Fruit fly (Drosophila melanogaster): ENCODE measurements around the gene CG18547.

CG18547 gene

DNA sequence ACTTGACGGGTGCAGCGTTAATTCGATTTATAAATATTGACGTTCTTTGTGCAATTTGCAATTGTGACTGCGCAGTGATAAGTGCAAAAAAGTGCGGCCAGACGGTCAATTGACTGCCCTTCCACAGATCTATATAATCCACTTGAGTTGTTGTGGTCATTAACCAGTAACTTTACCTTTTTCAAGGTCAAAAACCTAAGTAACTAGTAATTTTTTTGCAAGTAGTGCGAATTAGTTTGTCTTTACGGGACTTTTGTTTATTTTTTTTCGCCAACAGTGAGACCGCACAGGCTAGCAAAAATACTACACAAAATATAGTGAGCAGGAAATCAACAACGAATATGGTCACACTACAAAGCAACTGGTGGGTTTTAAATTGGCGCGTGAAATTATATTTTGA is 5.6 kb downstream of the CG18547 start, which contains the start of gene Tango9 (continued):
- TF ChIP-seq D19B (GFP tag; optimal IDR thresholded peaks at IDR 0.05) (no peak), CG13894 (tag; optimal IDR thresholded peaks at IDR 0.05) (no peak), shn (GFP tag; optimal IDR thresholded peaks at IDR 0.05) (no peak), vnd (GFP tag; IDR thresholded peaks at IDR 0.05; ENCODE audit: partially characterized antibody) (no peak), sc (optimal IDR thresholded peaks at IDR 0.05) (no peak), sc (GFP tag; optimal IDR thresholded peaks at IDR 0.05) (no peak), NfI (GFP tag; optimal IDR thresholded peaks at IDR 0.05) (no peak), p53 (GFP tag; optimal IDR thresholded peaks at IDR 0.05) (peak; percentile 9), ato (GFP tag; IDR thresholded peaks at IDR 0.05; ENCODE audit: partially characterized antibody) (no peak), exex (tag; optimal IDR thresholded peaks at IDR 0.05) (no peak), btn (GFP tag; optimal IDR thresholded peaks at IDR 0.05) (no peak), lbe (GFP tag; optimal IDR thresholded peaks at IDR 0.05) (no peak), Lim3 (GFP tag; IDR thresholded peaks at IDR 0.05) (no peak), en (GFP tag; optimal IDR thresholded peaks at IDR 0.05) (no peak), nau (GFP tag; optimal IDR thresholded peaks at IDR 0.05) (no peak), esg (GFP tag; conservative IDR thresholded peaks at IDR 0.05) (no peak), cwo (GFP tag; optimal IDR thresholded peaks at IDR 0.05) (no peak), CG7556 (GFP tag; optimal IDR thresholded peaks at IDR 0.05) (no peak), CG1529 (GFP tag; optimal IDR thresholded peaks at IDR 0.05) (no peak), sna (GFP tag; IDR thresholded peaks at IDR 0.05; ENCODE audit: partially characterized antibody) (no peak), bsh (GFP tag; optimal IDR thresholded peaks at IDR 0.05) (no peak), CG11696 (GFP tag; IDR thresholded peaks at IDR 0.05) (no peak), CG3065 (GFP tag; optimal IDR thresholded peaks at IDR 0.05) (no peak), CG14710 (tag; optimal IDR thresholded peaks at IDR 0.05) (peak; percentile 59), crol (GFP tag; IDR thresholded peaks at IDR 0.05) (no peak), CG11456 (GFP tag; IDR thresholded peaks at IDR 0.05) (no peak), da (GFP tag; optimal IDR thresholded peaks at IDR 0.05) (no peak), CG11247 (GFP tag; IDR thresholded peaks at IDR 0.05) (no peak), CG12219 (GFP tag; optimal IDR thresholded peaks at IDR 0.05) (no peak), bab2 (GFP tag; optimal IDR thresholded peaks at IDR 0.05) (no peak), CG12071 (GFP tag; optimal IDR thresholded peaks at IDR 0.05) (no peak), CG12155 (GFP tag; optimal IDR thresholded peaks at IDR 0.05) (no peak), CG9932 (GFP tag; IDR thresholded peaks at IDR 0.05) (no peak), Sox102F (GFP tag; optimal IDR thresholded peaks at IDR 0.05) (no peak), Drgx (GFP tag; IDR thresholded peaks at IDR 0.05) (no peak), gsb-n (tag; optimal IDR thresholded peaks at IDR 0.05) (no peak), Nf-YA (GFP tag; IDR thresholded peaks at IDR 0.05) (no peak), HmgD (GFP tag; optimal IDR thresholded peaks at IDR 0.05) (no peak), Neu2 (GFP tag; optimal IDR thresholded peaks at IDR 0.05; ENCODE audit: borderline replicate concordance) (no peak), CG1603 (tag; optimal IDR thresholded peaks at IDR 0.05) (peak; percentile 71), CG14860 (GFP tag; IDR thresholded peaks at IDR 0.05; ENCODE audit: partially characterized antibody) (no peak), vvl (GFP tag; IDR thresholded peaks at IDR 0.05) (0 out of 2 replicates have a peak, but pooled peaks have one; percentile 33), HLH3B (GFP tag; IDR thresholded peaks at IDR 0.05) (0 out of 2 replicates have a peak, but pooled peaks have one; percentile 9), Sox100B (GFP tag; optimal IDR thresholded peaks at IDR 0.05) (no peak), CG17612 (GFP tag; IDR thresholded peaks at IDR 0.05) (no peak), CG32772 (GFP tag; IDR thresholded peaks at IDR 0.05) (no peak), Gug (GFP tag; IDR thresholded peaks at IDR 0.05) (no peak), CG8478 (optimal IDR thresholded peaks at IDR 0.05) (no peak), Nf-YC (tag; optimal IDR thresholded peaks at IDR 0.05) (peak; percentile 19), CG1602 (GFP tag; optimal IDR thresholded peaks at IDR 0.05) (no peak), Jarid2 (GFP tag; optimal IDR thresholded peaks at IDR 0.05) (no peak), NK7.1 (GFP tag; optimal IDR thresholded peaks at IDR 0.05) (no peak)
